Worm (Caenorhabditis elegans): ENCODE data around the gene attf-4.
"Not testable (repeated sequence)": the region's sequence is repeated elsewhere in the genome, so short reads cannot be mapped to it uniquely, and the experiment has no call there.

Gene attf-4

ce11 chrIII:6123647-6124046 lies 43.3 kb downstream of the attf-4 start (continued):
- TF ChIP-seq nhr-25 (tag; optimal IDR thresholded peaks at IDR 0.05; ENCODE audit: borderline replicate concordance, insufficient read depth) (no peak), dmd-6 (GFP tag; IDR thresholded peaks at IDR 0.05) (no peak), mxl-3 (GFP tag; optimal IDR thresholded peaks at IDR 0.05) (no peak), zfp-3 (GFP tag; conservative IDR thresholded peaks at IDR 0.05) (no peak; the same call in 1 of the 2 replicates), F37D6.2 (tag; optimal IDR thresholded peaks at IDR 0.05) (no peak), tra-1 (GFP tag; IDR thresholded peaks at IDR 0.05) (0 out of 2 replicates have a peak, but pooled peaks have one; percentile 3), sdz-12 (GFP tag; optimal IDR thresholded peaks at IDR 0.05) (no peak), duxl-1 (tag; optimal IDR thresholded peaks at IDR 0.05; ENCODE audit: poor library complexity) (no peak), mdl-1 (tag; optimal IDR thresholded peaks at IDR 0.05) (no peak), nhr-76 (tag; optimal IDR thresholded peaks at IDR 0.05) (no peak), nhr-10 (tag; optimal IDR thresholded peaks at IDR 0.05) (no peak), gei-8 (GFP tag; optimal IDR thresholded peaks at IDR 0.05) (no peak), ztf-7 (tag; optimal IDR thresholded peaks at IDR 0.05) (no peak), daf-8 (GFP tag; IDR thresholded peaks at IDR 0.05) (no peak), unc-62 (GFP tag; optimal IDR thresholded peaks at IDR 0.05 in 1 of 2) (no peak), unc-62 (tag; optimal IDR thresholded peaks at IDR 0.05) (no peak), saeg-2 (GFP tag; IDR thresholded peaks at IDR 0.05) (no peak), nhr-111 (GFP tag; optimal IDR thresholded peaks at IDR 0.05) (peak; percentile 33), unc-39 (tag; optimal IDR thresholded peaks at IDR 0.05) (no peak), pha-4 (GFP tag; IDR thresholded peaks at IDR 0.05) (no peak), pha-4 (tag; optimal IDR thresholded peaks at IDR 0.05) (no peak)

- TF ChIP-seq unc-62 (GFP tag; optimal IDR thresholded peaks at IDR 0.05 in 1 of 2) (peak in 1 of 2 experiments; percentile 36), unc-62 (tag; optimal IDR thresholded peaks at IDR 0.05) (no peak), ceh-82 (tag; optimal IDR thresholded peaks at IDR 0.05) (no peak), daf-16 (GFP tag; optimal IDR thresholded peaks at IDR 0.05) (no peak), daf-16 (tag; optimal IDR thresholded peaks at IDR 0.05) (no peak), T20F7.1 (GFP tag; optimal IDR thresholded peaks at IDR 0.05) (no peak), nhr-237 (tag; optimal IDR thresholded peaks at IDR 0.05) (no peak), hlh-11 (tag; optimal IDR thresholded peaks at IDR 0.05) (no peak), nhr-48 (tag; optimal IDR thresholded peaks at IDR 0.05) (peak; percentile 7), dmd-6 (GFP tag; IDR thresholded peaks at IDR 0.05) (peak; percentile 16; the same call in 1 of the 2 replicates), nhr-28 (tag; optimal IDR thresholded peaks at IDR 0.05) (peak; percentile 29)
Measured at ce11 chrIII:6132068-6132467, 51.7 kb downstream of the attf-4 start.

ce11 chrIII:6133389-6133789 lies 53.0 kb downstream of the attf-4 start:
- TF ChIP-seq hlh-11 (tag; optimal IDR thresholded peaks at IDR 0.05): peak; percentile 83
- TF ChIP-seq mep-1 (tag; optimal IDR thresholded peaks at IDR 0.05): peak; percentile 74
- peak; percentile 51 for TF ChIP-seq set-16 (GFP tag; IDR thresholded peaks at IDR 0.05)
- TF ChIP-seq hif-1 (tag; optimal IDR thresholded peaks at IDR 0.05): peak in 1 of 2 experiments; percentile 87
- TF ChIP-seq ceh-20 (GFP tag; IDR thresholded peaks at IDR 0.05): peak; percentile 75
- TF ChIP-seq ctbp-1 (GFP tag; IDR thresholded peaks at IDR 0.05): peak; percentile 86; the same call in 1 of the 2 replicates
- 0 out of 2 replicates have a peak, but pooled peaks have one; percentile 18 for TF ChIP-seq T26A8.4 (GFP tag; IDR thresholded peaks at IDR 0.05)
- TF ChIP-seq hmg-1.1 (GFP tag; IDR thresholded peaks at IDR 0.05): peak; percentile 72
- peak; percentile 10 for TF ChIP-seq F10B5.3 (tag; optimal IDR thresholded peaks at IDR 0.05)
- peak; percentile 90 for TF ChIP-seq rbr-2 (tag; optimal IDR thresholded peaks at IDR 0.05)
- TF ChIP-seq gei-8 (GFP tag; optimal IDR thresholded peaks at IDR 0.05): peak; percentile 54
- TF ChIP-seq T20F7.1 (GFP tag; optimal IDR thresholded peaks at IDR 0.05): peak; percentile 67
- peak; percentile 84 for TF ChIP-seq dve-1 (tag; optimal IDR thresholded peaks at IDR 0.05; ENCODE audit: insufficient read depth)
- peak; percentile 3 for TF ChIP-seq spr-1 (tag; optimal IDR thresholded peaks at IDR 0.05)
- TF ChIP-seq lsy-2 (tag; optimal IDR thresholded peaks at IDR 0.05): peak; percentile 2 to 4
- TF ChIP-seq dmd-6 (GFP tag; IDR thresholded peaks at IDR 0.05): peak; percentile 49
- TF ChIP-seq spr-3 (GFP tag; optimal IDR thresholded peaks at IDR 0.05): peak; percentile 64
- TF ChIP-seq lin-38 (GFP tag; IDR thresholded peaks at IDR 0.05): peak; percentile 36; the same call in 1 of the 2 replicates
- TF ChIP-seq pha-4 (GFP tag; IDR thresholded peaks at IDR 0.05): peak; percentile 57; the same call in 1 of the 2 replicates
- not testable (repeated sequence) for TF ChIP-seq pha-4, unc-62 (tag; optimal IDR thresholded peaks at IDR 0.05)
- peak; percentile 29; the same call in 1 of the 2 replicates for TF ChIP-seq dmd-9 (GFP tag; IDR thresholded peaks at IDR 0.05)
- peak; percentile 7 for TF ChIP-seq Y5F2A.4 (GFP tag; optimal IDR thresholded peaks at IDR 0.05)
- peak; percentile 70 for TF ChIP-seq mxl-3 (GFP tag; optimal IDR thresholded peaks at IDR 0.05)
- TF ChIP-seq nhr-102 (tag; optimal IDR thresholded peaks at IDR 0.05): peak; percentile 17
- peak in 1 of 2 experiments; percentile 11 for TF ChIP-seq unc-62 (GFP tag; optimal IDR thresholded peaks at IDR 0.05 in 1 of 2)
- TF ChIP-seq aha-1 (tag): peak; percentile 96
- TF ChIP-seq F37D6.2 (tag; optimal IDR thresholded peaks at IDR 0.05): peak; percentile 78

All from whole organism, L4 larva.